Fruit fly (Drosophila melanogaster): Measurements from ENCODE around the gene SP1029.
A peak's percentile ranks its signal among the peaks of the same experiment; 100 is the strongest.

Gene SP1029

dm6 chr3R:29214262-29214661 is 36.0 kb downstream of the SP1029 start:
- TF ChIP-seq CG33017 (tag; optimal IDR thresholded peaks at IDR 0.05) (peak; percentile 99), CG11617 (GFP tag; optimal IDR thresholded peaks at IDR 0.05) (peak; percentile 99), CG7045 (GFP tag; optimal IDR thresholded peaks at IDR 0.05) (peak; percentile 100), cnc (optimal IDR thresholded peaks at IDR 0.05) (no peak), Hr96 (GFP tag; optimal IDR thresholded peaks at IDR 0.05) (peak; percentile 99), pad (GFP tag; optimal IDR thresholded peaks at IDR 0.05) (peak; percentile 95), ovo (GFP tag; optimal IDR thresholded peaks at IDR 0.05) (peak; percentile 99), CG7101 (tag; optimal IDR thresholded peaks at IDR 0.05) (peak; percentile 100), CG14711 (tag; optimal IDR thresholded peaks at IDR 0.05) (peak; percentile 100), cic (GFP tag; optimal IDR thresholded peaks at IDR 0.05) (peak; percentile 97), Mnt (GFP tag; optimal IDR thresholded peaks at IDR 0.05) (peak; percentile 99), toe (GFP tag; optimal IDR thresholded peaks at IDR 0.05) (peak; percentile 99), bab1 (GFP tag; optimal IDR thresholded peaks at IDR 0.05) (peak; percentile 100), Clk (GFP tag; optimal IDR thresholded peaks at IDR 0.05) (peak; percentile 99), CG12768 (GFP tag; optimal IDR thresholded peaks at IDR 0.05) (peak; percentile 100), tj (GFP tag; optimal IDR thresholded peaks at IDR 0.05) (peak; percentile 99), CG1620 (GFP tag; optimal IDR thresholded peaks at IDR 0.05) (peak; percentile 100), CG5204 (GFP tag; optimal IDR thresholded peaks at IDR 0.05) (peak; percentile 100), Crg-1 (GFP tag; optimal IDR thresholded peaks at IDR 0.05) (peak; percentile 99), kay (GFP tag; ENCODE audit: borderline replicate concordance) (peak; percentile 99)

DNA sequence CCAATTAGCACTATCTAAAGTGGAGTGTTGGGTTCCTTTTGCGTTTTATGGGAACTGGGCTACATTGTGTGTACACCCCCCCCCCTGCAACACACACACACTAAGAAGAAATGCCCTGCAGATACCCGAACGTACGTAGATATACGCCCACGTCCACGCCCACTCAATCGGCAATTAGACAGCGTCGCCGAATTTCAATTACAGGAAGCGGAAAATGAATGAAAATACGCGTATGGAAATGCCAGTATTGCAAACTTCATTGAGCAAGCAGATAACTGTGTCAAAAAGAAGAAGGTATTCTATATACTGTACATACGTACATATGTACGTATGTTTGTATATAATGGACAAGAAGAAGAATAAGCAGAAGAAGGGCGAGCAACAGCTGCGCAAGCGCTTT is 36.8 kb downstream of the SP1029 start:
- TF ChIP-seq cnc (optimal IDR thresholded peaks at IDR 0.05) (no peak), Crg-1 (GFP tag; optimal IDR thresholded peaks at IDR 0.05) (no peak), kay (GFP tag; ENCODE audit: borderline replicate concordance) (peak; percentile 65)

DNA sequence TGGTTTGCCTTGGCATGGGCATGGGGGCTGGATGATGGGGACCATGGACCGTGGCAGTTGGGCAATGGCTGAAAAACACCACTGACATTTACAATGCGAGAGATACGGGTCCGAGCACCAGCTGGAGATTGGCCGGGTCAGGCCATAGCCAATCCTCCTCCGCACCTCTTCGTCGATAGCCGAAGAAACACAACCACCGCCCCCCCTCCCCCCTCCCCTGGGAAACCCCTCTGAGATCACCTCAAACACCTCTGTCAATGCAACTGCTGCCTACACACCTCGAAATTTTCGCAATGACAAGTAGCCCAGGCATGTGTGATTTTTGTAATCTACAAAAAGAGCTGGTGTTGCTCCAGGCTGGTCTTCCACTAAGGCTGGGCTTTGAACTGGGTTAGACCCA is 37.7 kb downstream of the SP1029 start:
- TF ChIP-seq CG1620 (GFP tag; optimal IDR thresholded peaks at IDR 0.05) (no peak), CG14711 (tag; optimal IDR thresholded peaks at IDR 0.05) (no peak), Mnt (GFP tag; optimal IDR thresholded peaks at IDR 0.05) (no peak), ovo (GFP tag; optimal IDR thresholded peaks at IDR 0.05) (no peak), CG7101 (tag; optimal IDR thresholded peaks at IDR 0.05) (no peak)

DNA sequence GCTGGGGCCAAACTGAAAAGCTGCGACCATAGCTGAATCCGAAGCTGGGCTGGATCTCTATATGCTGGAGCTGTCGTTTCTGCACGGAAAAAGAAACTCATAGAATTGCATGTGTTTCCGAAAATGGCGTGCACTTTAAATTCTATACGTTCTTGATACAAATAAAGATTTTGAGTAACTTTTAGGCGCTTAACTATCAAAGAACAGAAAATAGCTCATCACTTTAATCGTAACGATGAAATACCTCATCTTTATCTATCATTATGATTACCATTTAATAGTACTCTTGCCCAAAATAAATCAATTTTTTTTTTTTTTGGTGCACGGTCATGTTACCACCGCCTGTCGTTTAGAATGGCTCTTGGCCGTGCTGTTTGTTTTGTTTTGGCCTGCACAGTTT is 38.5 kb downstream of the SP1029 start:
- TF ChIP-seq Mnt (GFP tag; optimal IDR thresholded peaks at IDR 0.05), result no peak
- no peak for TF ChIP-seq Clk (GFP tag; optimal IDR thresholded peaks at IDR 0.05)
- no peak for TF ChIP-seq tj (GFP tag; optimal IDR thresholded peaks at IDR 0.05)
- TF ChIP-seq cnc (optimal IDR thresholded peaks at IDR 0.05), result no peak
- TF ChIP-seq toe (GFP tag; optimal IDR thresholded peaks at IDR 0.05), result no peak
- TF ChIP-seq cic (GFP tag; optimal IDR thresholded peaks at IDR 0.05), result no peak
- no peak for TF ChIP-seq kay (GFP tag; ENCODE audit: borderline replicate concordance)
- no peak for TF ChIP-seq CG5204 (GFP tag; optimal IDR thresholded peaks at IDR 0.05)
- TF ChIP-seq CG14711 (tag; optimal IDR thresholded peaks at IDR 0.05), result no peak
- no peak for TF ChIP-seq CG7045 (GFP tag; optimal IDR thresholded peaks at IDR 0.05)
- no peak for TF ChIP-seq CG12768 (GFP tag; optimal IDR thresholded peaks at IDR 0.05)
- TF ChIP-seq bab1 (GFP tag; optimal IDR thresholded peaks at IDR 0.05), result no peak
- no peak for TF ChIP-seq CG33017 (tag; optimal IDR thresholded peaks at IDR 0.05)
- no peak for TF ChIP-seq Crg-1 (GFP tag; optimal IDR thresholded peaks at IDR 0.05)
- no peak for TF ChIP-seq CG7101 (tag; optimal IDR thresholded peaks at IDR 0.05)

DNA sequence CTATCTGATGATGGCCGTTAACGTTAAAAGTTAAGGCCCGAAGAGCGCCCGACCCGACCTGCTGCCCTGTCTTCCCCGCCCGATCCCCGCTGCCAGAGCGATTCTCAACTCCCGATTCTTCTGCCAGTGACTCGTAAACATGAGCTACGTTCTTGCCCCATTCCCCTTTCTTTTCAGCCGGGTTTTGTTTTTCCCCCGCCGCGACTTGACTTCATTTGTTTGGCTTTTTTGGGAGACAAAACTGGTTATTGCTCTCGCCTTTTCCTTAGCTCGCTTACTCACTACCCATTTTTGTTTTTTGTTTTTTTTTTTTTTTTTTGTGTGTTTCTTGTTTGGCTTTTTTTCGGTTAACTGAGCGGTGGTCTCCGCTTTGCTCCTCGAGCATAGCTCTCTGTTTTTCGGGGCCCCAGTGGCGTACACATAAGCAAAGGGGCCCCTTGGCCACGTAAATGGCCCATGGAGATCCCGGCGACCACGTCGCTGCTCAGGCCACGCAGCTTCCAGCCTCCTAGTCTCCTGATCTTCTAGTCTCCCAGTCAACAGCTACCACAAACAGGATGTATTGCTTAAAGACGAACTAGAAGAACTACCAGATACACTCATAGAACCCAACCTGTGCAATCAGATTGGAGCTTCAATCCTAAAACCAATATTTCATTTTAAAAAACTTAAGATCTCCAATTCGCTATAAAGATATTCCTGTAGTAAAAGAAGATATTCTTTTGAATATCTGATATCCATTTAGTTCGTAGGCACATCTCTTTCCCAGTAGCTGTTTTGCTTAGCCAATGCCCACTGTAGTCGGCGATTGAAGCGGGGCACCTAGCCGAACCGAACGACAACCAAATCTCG is 39.5 kb downstream of the SP1029 start:
- no peak for TF ChIP-seq CG7045 (GFP tag; optimal IDR thresholded peaks at IDR 0.05)
- TF ChIP-seq Crg-1 (GFP tag; optimal IDR thresholded peaks at IDR 0.05), result no peak
- TF ChIP-seq Clk (GFP tag; optimal IDR thresholded peaks at IDR 0.05), result no peak
- TF ChIP-seq cic (GFP tag; optimal IDR thresholded peaks at IDR 0.05), result no peak
- TF ChIP-seq kay (GFP tag; ENCODE audit: borderline replicate concordance), result no peak
- no peak for TF ChIP-seq cnc (optimal IDR thresholded peaks at IDR 0.05)
- TF ChIP-seq CG14711 (tag; optimal IDR thresholded peaks at IDR 0.05), result no peak
- no peak for TF ChIP-seq CG33017 (tag; optimal IDR thresholded peaks at IDR 0.05)
- TF ChIP-seq CG5204 (GFP tag; optimal IDR thresholded peaks at IDR 0.05), result no peak
- no peak for TF ChIP-seq Hr96 (GFP tag; optimal IDR thresholded peaks at IDR 0.05)

DNA sequence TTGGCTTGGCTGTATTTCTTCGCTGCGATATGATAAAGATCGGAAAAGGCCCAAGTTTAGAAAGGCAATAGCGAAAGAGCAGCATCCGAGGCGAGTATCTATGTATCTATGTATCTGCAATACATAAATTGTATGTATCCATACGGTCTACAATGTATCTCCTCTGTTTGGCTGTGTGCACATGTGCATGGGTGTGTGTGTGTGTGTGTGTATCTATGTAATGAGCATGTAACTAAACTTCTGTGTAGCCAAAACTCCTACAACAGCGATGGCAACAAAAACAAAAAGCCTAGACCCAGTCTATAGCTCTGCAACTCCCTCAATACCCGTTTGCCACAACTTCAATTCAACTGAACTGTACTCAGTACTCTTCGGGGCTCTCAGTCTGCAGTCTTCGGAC is 40.2 kb downstream of the SP1029 start:
- no peak for TF ChIP-seq Crg-1 (GFP tag; optimal IDR thresholded peaks at IDR 0.05)
- no peak for TF ChIP-seq CG5204 (GFP tag; optimal IDR thresholded peaks at IDR 0.05)
- no peak for TF ChIP-seq CG1620 (GFP tag; optimal IDR thresholded peaks at IDR 0.05)
- no peak for TF ChIP-seq CG11617 (GFP tag; optimal IDR thresholded peaks at IDR 0.05)
- no peak for TF ChIP-seq CG33017 (tag; optimal IDR thresholded peaks at IDR 0.05)
- TF ChIP-seq cic (GFP tag; optimal IDR thresholded peaks at IDR 0.05), result no peak
- TF ChIP-seq ovo (GFP tag; optimal IDR thresholded peaks at IDR 0.05), result no peak
- no peak for TF ChIP-seq CG14711 (tag; optimal IDR thresholded peaks at IDR 0.05)
- no peak for TF ChIP-seq tj (GFP tag; optimal IDR thresholded peaks at IDR 0.05)
- TF ChIP-seq Mnt (GFP tag; optimal IDR thresholded peaks at IDR 0.05), result no peak

dm6 chr3R:29207996-29208395 is 42.3 kb downstream of the SP1029 start:
- TF ChIP-seq toe (GFP tag; optimal IDR thresholded peaks at IDR 0.05) (no peak), bab1 (GFP tag; optimal IDR thresholded peaks at IDR 0.05) (peak; percentile 46)
